Fruit fly (Drosophila melanogaster) whole organism, embryonic: ENCODE results near the gene Art8.

Experiments used
- CG11504 ChIP-seq: fragments of 200-800 bp; sonication (Bioruptor generic); optimal IDR thresholded peaks from 3 replicates; lab custom pipeline; 2019; ENCODE audit warnings: missing biosample characterization, mild to moderate bottlenecking, missing genetic modification characterization, moderate library complexity
- CG12391 ChIP-seq: fragments of 200-800 bp; sonication (Bioruptor generic); optimal IDR thresholded peaks from 3 replicates; lab custom pipeline; 2018; ENCODE audit warnings: missing biosample characterization, mild to moderate bottlenecking, missing genetic modification characterization, moderate library complexity
- CG13894 ChIP-seq: fragments of 200-800 bp; sonication (Bioruptor generic); optimal IDR thresholded peaks from 3 replicates; lab custom pipeline; 2018; ENCODE audit warnings: missing biosample characterization, mild to moderate bottlenecking, missing genetic modification characterization, moderate library complexity
- CG14710 ChIP-seq: fragments of 200-800 bp; sonication (Bioruptor generic); optimal IDR thresholded peaks from 3 replicates; lab custom pipeline; 2019; ENCODE audit warnings: missing biosample characterization, mild to moderate bottlenecking, missing genetic modification characterization, moderate library complexity
- CG15601 ChIP-seq: fragments of 200-800 bp; sonication (Bioruptor generic); optimal IDR thresholded peaks from 3 replicates; lab custom pipeline; 2019; ENCODE audit warnings: missing biosample characterization, mild to moderate bottlenecking, missing genetic modification characterization, moderate library complexity
- CG1602 ChIP-seq: fragments of 200-800 bp; sonication (Bioruptor generic); optimal IDR thresholded peaks from 3 replicates; lab custom pipeline; 2016; ENCODE audit warnings: missing biosample characterization, missing genetic modification characterization
- CG17328 ChIP-seq: fragments of 200-800 bp; sonication (Bioruptor generic); IDR thresholded peaks from 2 replicates; pipeline ENCODE4 v1.3.6; 2022; ENCODE audit warnings: missing biosample characterization, missing genetic modification characterization
- CG34376 ChIP-seq: fragments of 200-800 bp; sonication (Bioruptor generic); optimal IDR thresholded peaks from 2 replicates; lab custom pipeline; 2018; ENCODE audit warnings: missing biosample characterization, mild to moderate bottlenecking, missing genetic modification characterization
- CG34422 ChIP-seq: fragments of 200-800 bp; sonication (Bioruptor generic); IDR thresholded peaks from 3 replicates; pipeline ENCODE4 v1.3.6; 2022; ENCODE audit warnings: missing biosample characterization, missing genetic modification characterization
- CG3847 ChIP-seq: fragments of 200-800 bp; sonication (Bioruptor generic); IDR thresholded peaks from 2 replicates; pipeline ENCODE4 v1.3.6; 2022; ENCODE audit warnings: missing biosample characterization, missing genetic modification characterization
- CG3995 ChIP-seq: fragments of 200-800 bp; sonication (Bioruptor generic); optimal IDR thresholded peaks from 3 replicates; lab custom pipeline; 2016; ENCODE audit warnings: missing biosample characterization, missing genetic modification characterization
- CG4404 ChIP-seq: fragments of 200-800 bp; sonication (Bioruptor generic); IDR thresholded peaks from 2 replicates; pipeline ENCODE4 v1.3.6; 2022; ENCODE audit warnings: missing biosample characterization, missing genetic modification characterization
- CG4820 ChIP-seq: fragments of 200-800 bp; sonication (Bioruptor generic); optimal IDR thresholded peaks from 3 replicates; lab custom pipeline; 2016; ENCODE audit warnings: missing biosample characterization, missing genetic modification characterization
- CG6254 ChIP-seq: fragments of 200-800 bp; sonication (Bioruptor generic); optimal IDR thresholded peaks from 3 replicates; lab custom pipeline; 2017; ENCODE audit warnings: mild to moderate bottlenecking, missing biosample characterization, missing genetic modification reagents, missing genetic modification characterization
- CG7839 ChIP-seq: fragments of 200-800 bp; sonication (Bioruptor generic); optimal IDR thresholded peaks from 3 replicates; lab custom pipeline; 2018; ENCODE audit warnings: missing biosample characterization, mild to moderate bottlenecking, missing genetic modification characterization, moderate library complexity
- CG8281 ChIP-seq: fragments of 200-800 bp; sonication (Bioruptor generic); optimal IDR thresholded peaks from 2 replicates; lab custom pipeline; 2018; ENCODE audit warnings: missing biosample characterization, mild to moderate bottlenecking, missing genetic modification characterization, moderate library complexity
- CG9932 ChIP-seq: fragments of 200-800 bp; sonication (Bioruptor generic); IDR thresholded peaks from 2 replicates; pipeline ENCODE4 v1.3.6; 2022; ENCODE audit warnings: missing biosample characterization, missing genetic modification characterization
- Dll ChIP-seq: fragments of 200-800 bp; sonication (Bioruptor generic); IDR thresholded peaks from 4 replicates; pipeline ENCODE4 v1.3.6; 2022; ENCODE audit warnings: missing biosample characterization, missing genetic modification characterization; ENCODE audit not compliant: partially characterized antibody
- Doc2 ChIP-seq: fragments of 200-800 bp; sonication (Bioruptor generic); IDR thresholded peaks from 2 replicates; pipeline ENCODE4 v1.3.6; 2022; ENCODE audit warnings: missing biosample characterization, missing genetic modification characterization
- Dp ChIP-seq: fragments of 200-800 bp; sonication (Bioruptor generic); optimal IDR thresholded peaks from 2 replicates; lab custom pipeline; 2018; ENCODE audit warnings: missing biosample characterization, mild to moderate bottlenecking, missing genetic modification characterization, moderate library complexity
- E2f2 ChIP-seq: fragments of 200-800 bp; sonication (Bioruptor generic); IDR thresholded peaks from 2 replicates; pipeline ENCODE4 v1.3.6; 2022; ENCODE audit warnings: missing biosample characterization, missing genetic modification characterization
- Lim3 ChIP-seq: fragments of 200-800 bp; sonication (Bioruptor generic); IDR thresholded peaks from 2 replicates; pipeline ENCODE4 v1.3.6; 2022; ENCODE audit warnings: missing biosample characterization, missing genetic modification characterization
- MBD-R2 ChIP-seq: fragments of 200-800 bp; sonication (Bioruptor generic); IDR thresholded peaks from 2 replicates; pipeline ENCODE4 v1.3.6; 2022; ENCODE audit warnings: missing biosample characterization, missing genetic modification characterization
- MESR4 ChIP-seq: fragments of 200-800 bp; sonication (Bioruptor generic); optimal IDR thresholded peaks from 2 replicates; lab custom pipeline; 2018; ENCODE audit warnings: missing biosample characterization, mild to moderate bottlenecking, missing genetic modification characterization, moderate library complexity
- MTF-1 ChIP-seq: fragments of 200-800 bp; sonication (Bioruptor generic); optimal IDR thresholded peaks from 2 replicates; lab custom pipeline; 2018; ENCODE audit warnings: missing biosample characterization, mild to moderate bottlenecking, missing genetic modification characterization, borderline replicate concordance
- Nf-YC ChIP-seq: fragments of 200-800 bp; optimal IDR thresholded peaks from 3 replicates; lab custom pipeline; 2019; ENCODE audit warnings: missing biosample characterization, mild to moderate bottlenecking, missing genetic modification characterization, moderate library complexity
- Optix ChIP-seq: fragments of 200-800 bp; sonication (Bioruptor generic); IDR thresholded peaks from 3 replicates; pipeline ENCODE4 v1.3.6; 2022; ENCODE audit warnings: missing biosample characterization, missing genetic modification characterization
- Pdp1 ChIP-seq, 2 experiments: fragments of 200-800 bp; sonication (Bioruptor generic); optimal IDR thresholded peaks; 3 replicates each; lab custom pipeline; 2016; ENCODE audit warnings: missing biosample characterization in 2 of 2, missing genetic modification characterization in 2 of 2, mild to moderate bottlenecking in 1 of 2, moderate library complexity in 1 of 2
- Scr ChIP-seq: fragments of 200-800 bp; sonication (Bioruptor generic); IDR thresholded peaks from 2 replicates; pipeline ENCODE4 v1.3.6; 2022; ENCODE audit warnings: missing biosample characterization, missing genetic modification characterization; ENCODE audit not compliant: partially characterized antibody
- Usf ChIP-seq: fragments of 200-800 bp; sonication (Bioruptor generic); optimal IDR thresholded peaks from 2 replicates; lab custom pipeline; 2017; ENCODE audit warnings: missing genotype, missing biosample characterization, missing genetic modification characterization
- Xbp1 ChIP-seq: fragments of 200-800 bp; sonication (Bioruptor generic); optimal IDR thresholded peaks from 3 replicates; lab custom pipeline; 2016; ENCODE audit warnings: missing biosample characterization, mild to moderate bottlenecking, missing genetic modification characterization
- YL-1 ChIP-seq: fragments of 200-800 bp; sonication (Bioruptor generic); optimal IDR thresholded peaks from 3 replicates; lab custom pipeline; 2017; ENCODE audit warnings: missing biosample characterization, mild to moderate bottlenecking, missing genetic modification characterization
- ato ChIP-seq: fragments of 200-800 bp; sonication (Bioruptor generic); IDR thresholded peaks from 2 replicates; pipeline ENCODE4 v1.3.6; 2022; ENCODE audit warnings: missing biosample characterization, missing genetic modification characterization; ENCODE audit not compliant: partially characterized antibody
- br ChIP-seq: fragments of >200 bp; optimal IDR thresholded peaks from 2 replicates; lab custom pipeline; 2017
- cg ChIP-seq: fragments of 200-800 bp; sonication (Bioruptor generic); optimal IDR thresholded peaks from 3 replicates; lab custom pipeline; 2019; ENCODE audit warnings: missing biosample characterization, mild to moderate bottlenecking, missing genetic modification characterization, moderate library complexity
- cwo ChIP-seq: fragments of 200-800 bp; sonication (Bioruptor generic); optimal IDR thresholded peaks from 3 replicates; lab custom pipeline; 2017; ENCODE audit warnings: missing biosample characterization, missing genetic modification characterization, mild to moderate bottlenecking, moderate library complexity, missing genetic modification reagents
- dati ChIP-seq: fragments of 200-800 bp; sonication (Bioruptor generic); IDR thresholded peaks from 2 replicates; pipeline ENCODE4 v1.3.6; 2022; ENCODE audit warnings: missing biosample characterization, missing genetic modification characterization
- esg ChIP-seq: fragments of 200-800 bp; sonication (Bioruptor generic); conservative IDR thresholded peaks from 2 replicates; pipeline ENCODE4 v1.3.6; 2022; ENCODE audit warnings: missing biosample characterization, missing genetic modification characterization
- hbn ChIP-seq: fragments of 200-800 bp; sonication (Bioruptor generic); IDR thresholded peaks from 2 replicates; pipeline ENCODE4 v1.3.6; 2022; ENCODE audit warnings: missing biosample characterization, missing genetic modification characterization; ENCODE audit not compliant: partially characterized antibody
- her ChIP-seq: fragments of 200-800 bp; sonication (Bioruptor generic); optimal IDR thresholded peaks from 2 replicates; lab custom pipeline; 2016; ENCODE audit warnings: missing biosample characterization, missing genetic modification characterization
- otp ChIP-seq: fragments of 200-800 bp; sonication (Bioruptor generic); IDR thresholded peaks from 3 replicates; pipeline ENCODE4, ENCODE4 v1.3.6; 2022; ENCODE audit warnings: missing biosample characterization, missing genetic modification characterization
- sens ChIP-seq: fragments of 200-800 bp; sonication (Bioruptor generic); peaks from one replicate; lab custom pipeline; 2016; ENCODE audit warnings: missing biosample characterization, missing genetic modification characterization
- tap ChIP-seq: fragments of 200-800 bp; optimal IDR thresholded peaks from 3 replicates; lab custom pipeline; 2019; ENCODE audit warnings: missing biosample characterization, mild to moderate bottlenecking, missing genetic modification characterization, moderate library complexity
- tgo ChIP-seq: fragments of 200-800 bp; sonication (Bioruptor generic); IDR thresholded peaks from 3 replicates; pipeline ENCODE4 v1.3.6; 2022; ENCODE audit warnings: missing biosample characterization, missing genetic modification characterization
- ttk ChIP-seq: fragments of 200-800 bp; sonication (Bioruptor generic); IDR thresholded peaks from 2 replicates; pipeline ENCODE4 v2.1.2; 2022; ENCODE audit warnings: missing biosample characterization, missing genetic modification characterization
- twi ChIP-seq: fragments of 200-800 bp; optimal IDR thresholded peaks from 2 replicates; lab custom pipeline; 2019; ENCODE audit warnings: missing biosample characterization, mild to moderate bottlenecking, missing genetic modification characterization, moderate library complexity
- wor ChIP-seq: fragments of 200-800 bp; sonication (Bioruptor generic); IDR thresholded peaks from 2 replicates; pipeline ENCODE4 v1.3.6; 2022; ENCODE audit warnings: missing biosample characterization, missing genetic modification characterization
- yki ChIP-seq: fragments of >200 bp; optimal IDR thresholded peaks from 3 replicates; lab custom pipeline; 2018
- zen ChIP-seq: fragments of 200-800 bp; sonication (Bioruptor generic); optimal IDR thresholded peaks from 3 replicates; lab custom pipeline; 2018; ENCODE audit warnings: missing biosample characterization, mild to moderate bottlenecking, missing genetic modification characterization, moderate library complexity
- zen2 ChIP-seq: fragments of 200-800 bp; sonication (Bioruptor generic); IDR thresholded peaks from 3 replicates; pipeline ENCODE4 v1.3.6; 2022; ENCODE audit warnings: missing biosample characterization, missing genetic modification characterization; ENCODE audit not compliant: partially characterized antibody

The Art8 gene

DNA sequence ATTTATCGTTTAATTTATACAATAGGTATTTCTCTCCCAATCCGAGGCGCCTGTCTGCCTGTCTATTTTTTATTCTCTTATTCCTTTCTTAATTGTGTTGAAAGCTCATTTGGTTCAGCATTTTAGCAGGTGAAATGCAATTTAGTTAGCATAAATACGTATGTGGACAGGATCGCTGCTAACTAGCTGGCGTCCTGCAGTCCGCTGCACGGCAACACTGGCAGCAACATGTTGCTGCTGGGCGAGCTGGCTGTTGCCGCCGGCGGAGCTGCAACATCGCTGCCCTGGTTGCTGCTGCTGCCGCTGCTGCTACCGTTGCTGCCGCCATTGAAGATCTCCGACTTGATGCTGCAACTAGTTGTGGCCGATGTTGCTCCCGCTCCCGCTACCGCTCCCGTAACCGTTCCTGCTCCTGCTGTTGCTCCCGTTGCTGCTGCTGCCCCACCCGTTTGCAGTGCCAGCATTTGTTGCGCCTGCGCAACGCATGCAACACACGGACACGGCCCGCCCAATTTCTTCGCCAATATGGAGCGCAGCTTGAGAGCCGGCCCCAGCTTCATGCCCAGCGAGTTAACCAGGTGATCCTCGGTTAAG is 3.2 kb upstream of the Art8 start (continued):
- TF ChIP-seq ttk: no peak
- peak; percentile 89 for TF ChIP-seq CG11504 (tag; lab: Kevin White, UChicago)
- no peak for TF ChIP-seq CG4404
- TF ChIP-seq dati (GFP tag; lab: Robert Waterston, UW): no peak
- 0 out of 4 replicates have a peak, but pooled peaks have one; percentile 22 for TF ChIP-seq Dll
- no peak for TF ChIP-seq CG4820
- no peak for TF ChIP-seq her
- no peak for TF ChIP-seq CG9932
- no peak for TF ChIP-seq CG7839 (tag; lab: Kevin White, UChicago)
- TF ChIP-seq esg (GFP tag; lab: Robert Waterston, UW): no peak

- no peak for TF ChIP-seq CG3847
- no peak for TF ChIP-seq CG34376 (GFP tag; lab: Kevin White, UChicago)
- TF ChIP-seq Optix (GFP tag; lab: Robert Waterston, UW): no peak
- no peak for TF ChIP-seq zen (tag; lab: Kevin White, UChicago)
- TF ChIP-seq Scr: 0 out of 2 replicates have a peak, but pooled peaks have one; percentile 13
- TF ChIP-seq Pdp1 (GFP tag; optimal IDR thresholded peaks at IDR 0.05; lab: Kevin White, UChicago): peak in 1 of 2 experiments; percentile 20
- no peak for TF ChIP-seq twi (tag; lab: Kevin White, UChicago)
- TF ChIP-seq otp: no peak
- TF ChIP-seq CG34422: peak; percentile 13; the same call in 1 of the 3 replicates
- TF ChIP-seq Dp: peak; percentile 33
- TF ChIP-seq CG3995: no peak
- no peak for TF ChIP-seq YL-1
- no peak for TF ChIP-seq Xbp1 (GFP tag; lab: Kevin White, UChicago)
- no peak for TF ChIP-seq Lim3 (GFP tag; lab: Robert Waterston, UW)
- no peak for TF ChIP-seq br (lab: Kevin White, UChicago)
- no peak for TF ChIP-seq tap (tag; lab: Kevin White, UChicago)
- TF ChIP-seq CG1602 (GFP tag; lab: Kevin White, UChicago): no peak
- TF ChIP-seq wor (GFP tag; lab: Robert Waterston, UW): no peak
- TF ChIP-seq MBD-R2 (GFP tag; lab: Robert Waterston, UW): peak; percentile 76
- peak; percentile 43 for TF ChIP-seq MESR4 (GFP tag; lab: Kevin White, UChicago)
- TF ChIP-seq Usf (GFP tag; lab: Kevin White, UChicago): no peak
- no peak for TF ChIP-seq CG4404
- TF ChIP-seq CG13894 (tag; lab: Kevin White, UChicago): no peak
- TF ChIP-seq cg (GFP tag; lab: Kevin White, UChicago): no peak
- no peak for TF ChIP-seq CG8281 (tag; lab: Kevin White, UChicago)
- TF ChIP-seq cwo (GFP tag; lab: Kevin White, UChicago): no peak
- no peak for TF ChIP-seq CG12391 (tag; lab: Kevin White, UChicago)
- peak; percentile 62 for TF ChIP-seq E2f2
- 0 out of 2 replicates have a peak, but pooled peaks have one; percentile 26 for TF ChIP-seq hbn
- TF ChIP-seq zen2 (GFP tag; lab: Robert Waterston, UW): no peak
- TF ChIP-seq Nf-YC (tag; lab: Kevin White, UChicago): no peak
- no peak for TF ChIP-seq yki (lab: Kevin White, UChicago)
- no peak for TF ChIP-seq tgo (GFP tag; lab: Robert Waterston, UW)
- TF ChIP-seq CG14710 (tag; lab: Kevin White, UChicago): no peak
- TF ChIP-seq ato: 0 out of 2 replicates have a peak, but pooled peaks have one; percentile 22
- no peak for TF ChIP-seq CG15601 (tag; lab: Kevin White, UChicago)
- TF ChIP-seq Doc2 (GFP tag; lab: Robert Waterston, UW): no peak
- no peak for TF ChIP-seq CG6254 (GFP tag; lab: Kevin White, UChicago)
- no peak for TF ChIP-seq MTF-1 (GFP tag; lab: Kevin White, UChicago)
- no peak for TF ChIP-seq CG17328 (GFP tag; lab: Robert Waterston, UW)
- peak; percentile 31 for TF ChIP-seq sens (GFP tag; lab: Kevin White, UChicago)
Observed at dm6 chr2L:11004674-11005045, 6.2 kb downstream of the Art8 start, which contains the start of gene Nup154. Gene Nup154, plus strand, starts transcription at chr2L:11004820.
